Fruit fly (Drosophila melanogaster) whole organism, embryonic: Measurements from ENCODE around the gene Wdr59.

Source experiments
- BtbVII ChIP-seq: fragments of 200-800 bp; sonication (Bioruptor generic); optimal IDR thresholded peaks from 3 replicates; lab custom pipeline; 2017; ENCODE audit warnings: missing biosample characterization, mild to moderate bottlenecking, missing genetic modification characterization
- CG11695 ChIP-seq: fragments of 200-800 bp; sonication (Bioruptor generic); IDR thresholded peaks from 3 replicates; pipeline ENCODE4 v1.3.6; 2022; ENCODE audit warnings: missing biosample characterization, missing genetic modification characterization
- CG12155 ChIP-seq: fragments of 200-800 bp; sonication (Bioruptor generic); optimal IDR thresholded peaks from 3 replicates; lab custom pipeline; 2016; ENCODE audit warnings: missing biosample characterization, missing genetic modification characterization
- CG12769 ChIP-seq: fragments of 200-800 bp; sonication (Bioruptor generic); optimal IDR thresholded peaks from 2 replicates; lab custom pipeline; 2019; ENCODE audit warnings: missing biosample characterization, mild to moderate bottlenecking, missing genetic modification characterization, moderate library complexity
- CG12942 ChIP-seq: fragments of 200-800 bp; sonication (Bioruptor generic); optimal IDR thresholded peaks from 3 replicates; lab custom pipeline; 2016; ENCODE audit warnings: missing biosample characterization, missing genetic modification characterization
- CG13424 ChIP-seq: fragments of 200-800 bp; sonication (Bioruptor generic); optimal IDR thresholded peaks from 2 replicates; lab custom pipeline; 2019; ENCODE audit warnings: missing biosample characterization, mild to moderate bottlenecking, missing genetic modification characterization, moderate library complexity
- CG14050 ChIP-seq: fragments of 200-800 bp; sonication (Bioruptor generic); IDR thresholded peaks from 3 replicates; pipeline ENCODE4 v1.3.6; 2022; ENCODE audit warnings: missing biosample characterization, missing genetic modification characterization
- CG16813 ChIP-seq: fragments of 200-800 bp; sonication (Bioruptor generic); IDR thresholded peaks from 3 replicates; pipeline ENCODE4 v1.3.6; 2022; ENCODE audit warnings: missing biosample characterization, missing genetic modification characterization; ENCODE audit not compliant: partially characterized antibody
- CG16815 ChIP-seq: fragments of 200-800 bp; sonication (Bioruptor generic); optimal IDR thresholded peaks from 3 replicates; lab custom pipeline; 2017; ENCODE audit warnings: missing biosample characterization, mild to moderate bottlenecking, missing genetic modification characterization
- CG16863 ChIP-seq: fragments of 200-800 bp; sonication (Bioruptor generic); optimal IDR thresholded peaks from 3 replicates; lab custom pipeline; 2016; ENCODE audit warnings: missing biosample characterization, missing genetic modification characterization
- CG1792 ChIP-seq: fragments of 200-800 bp; sonication (Bioruptor generic); optimal IDR thresholded peaks from 2 replicates; lab custom pipeline; 2016; ENCODE audit warnings: missing biosample characterization, missing genetic modification characterization
- CG18599 ChIP-seq: fragments of 200-800 bp; sonication (Bioruptor generic); optimal IDR thresholded peaks from 3 replicates; lab custom pipeline; 2017; ENCODE audit warnings: missing biosample characterization, missing genetic modification characterization, mild to moderate bottlenecking, moderate library complexity, missing genetic modification reagents
- CG18764 ChIP-seq: fragments of 200-800 bp; sonication (Bioruptor generic); optimal IDR thresholded peaks from 3 replicates; lab custom pipeline; 2016; ENCODE audit warnings: missing biosample characterization, missing genetic modification characterization
- CG2116 ChIP-seq: fragments of 200-800 bp; sonication (Bioruptor generic); optimal IDR thresholded peaks from 3 replicates; lab custom pipeline; 2018; ENCODE audit warnings: missing biosample characterization, mild to moderate bottlenecking, missing genetic modification characterization
- CG2129 ChIP-seq: fragments of 200-800 bp; sonication (Bioruptor generic); IDR thresholded peaks from 2 replicates; pipeline ENCODE4 v1.3.6; 2022; ENCODE audit warnings: missing biosample characterization, missing genetic modification characterization; ENCODE audit not compliant: partially characterized antibody
- CG2678 ChIP-seq: fragments of 200-800 bp; sonication (Bioruptor generic); optimal IDR thresholded peaks from 3 replicates; lab custom pipeline; 2019; ENCODE audit warnings: missing biosample characterization, mild to moderate bottlenecking, missing genetic modification characterization, moderate library complexity
- CG34422 ChIP-seq: fragments of 200-800 bp; sonication (Bioruptor generic); IDR thresholded peaks from 3 replicates; pipeline ENCODE4 v1.3.6; 2022; ENCODE audit warnings: missing biosample characterization, missing genetic modification characterization
- CG5953 ChIP-seq: fragments of 200-800 bp; sonication (Bioruptor generic); IDR thresholded peaks from 2 replicates; pipeline ENCODE4 v1.3.6; 2022; ENCODE audit warnings: missing biosample characterization, missing genetic modification characterization
- CG7839 ChIP-seq: fragments of 200-800 bp; sonication (Bioruptor generic); optimal IDR thresholded peaks from 3 replicates; lab custom pipeline; 2018; ENCODE audit warnings: missing biosample characterization, mild to moderate bottlenecking, missing genetic modification characterization, moderate library complexity
- CG8089 ChIP-seq: fragments of 200-800 bp; sonication (Bioruptor generic); optimal IDR thresholded peaks from 3 replicates; lab custom pipeline; 2016; ENCODE audit warnings: missing biosample characterization, missing genetic modification characterization
- D ChIP-seq, 2 experiments: fragments of 200-800 bp in 1 of 2; fragments of >200 bp in 1 of 2; sonication (Bioruptor generic) in 1 of 2; optimal IDR thresholded peaks; 2 replicates in 1 of 2; 3 replicates in 1 of 2; lab custom pipeline; 2017; ENCODE audit warnings: mild to moderate bottlenecking in 1 of 2, missing biosample characterization in 1 of 2, missing genetic modification characterization in 1 of 2, missing genetic modification reagents in 1 of 2
- Doc2 ChIP-seq: fragments of 200-800 bp; sonication (Bioruptor generic); IDR thresholded peaks from 2 replicates; pipeline ENCODE4 v1.3.6; 2022; ENCODE audit warnings: missing biosample characterization, missing genetic modification characterization
- Elba2 ChIP-seq: fragments of 200-800 bp; sonication (Bioruptor generic); optimal IDR thresholded peaks from 3 replicates; lab custom pipeline; 2016; ENCODE audit warnings: missing biosample characterization, missing genetic modification characterization
- Hmx ChIP-seq: fragments of 200-800 bp; sonication (Bioruptor generic); optimal IDR thresholded peaks from 2 replicates; lab custom pipeline; 2016; ENCODE audit warnings: missing biosample characterization, missing genetic modification characterization
- Hr51 ChIP-seq, 2 experiments: fragments of 200-800 bp; sonication (Bioruptor generic); optimal IDR thresholded peaks; 2 replicates in 1 of 2; 3 replicates in 1 of 2; lab custom pipeline; 2016 to 2018; ENCODE audit warnings: missing biosample characterization in 2 of 2, missing genetic modification characterization in 2 of 2, mild to moderate bottlenecking in 1 of 2, moderate library complexity in 1 of 2
- NK7.1 ChIP-seq: fragments of 200-800 bp; sonication (Bioruptor generic); optimal IDR thresholded peaks from 3 replicates; lab custom pipeline; 2016; ENCODE audit warnings: missing biosample characterization, missing genetic modification characterization
- Ptx1 ChIP-seq: fragments of 200-800 bp; sonication (Bioruptor generic); IDR thresholded peaks from 2 replicates; pipeline ENCODE4 v1.3.6; 2022; ENCODE audit warnings: missing biosample characterization, missing genetic modification characterization
- Side ChIP-seq: fragments of 200-800 bp; sonication (Bioruptor generic); optimal IDR thresholded peaks from 2 replicates; lab custom pipeline; 2016; ENCODE audit warnings: missing biosample characterization, missing genetic modification characterization
- Usf ChIP-seq: fragments of 200-800 bp; sonication (Bioruptor generic); optimal IDR thresholded peaks from 2 replicates; lab custom pipeline; 2017; ENCODE audit warnings: missing genotype, missing biosample characterization, missing genetic modification characterization
- ac ChIP-seq: fragments of 200-800 bp; sonication (Bioruptor generic); optimal IDR thresholded peaks from 3 replicates; lab custom pipeline; 2017; ENCODE audit warnings: missing biosample characterization, mild to moderate bottlenecking, missing genetic modification characterization
- amos ChIP-seq: fragments of 200-800 bp; sonication (Bioruptor generic); IDR thresholded peaks from 2 replicates; pipeline ENCODE4 v1.3.6; 2022; ENCODE audit warnings: missing biosample characterization, missing genetic modification characterization; ENCODE audit not compliant: partially characterized antibody
- aop ChIP-seq: fragments of 200-800 bp; sonication (Bioruptor generic); IDR thresholded peaks from 2 replicates; pipeline ENCODE4 v1.3.6; 2022; ENCODE audit warnings: missing biosample characterization, missing genetic modification characterization
- ase ChIP-seq: fragments of 200-800 bp; sonication (Bioruptor generic); IDR thresholded peaks from 3 replicates; pipeline ENCODE4 v1.3.6; 2022; ENCODE audit warnings: missing biosample characterization, missing genetic modification characterization
- bbx ChIP-seq: fragments of 200-800 bp; sonication (Bioruptor generic); IDR thresholded peaks from 2 replicates; pipeline ENCODE4 v1.3.6; 2022; ENCODE audit warnings: missing biosample characterization, missing genetic modification characterization; ENCODE audit not compliant: partially characterized antibody
- cwo ChIP-seq: fragments of 200-800 bp; sonication (Bioruptor generic); optimal IDR thresholded peaks from 3 replicates; lab custom pipeline; 2017; ENCODE audit warnings: missing biosample characterization, missing genetic modification characterization, mild to moderate bottlenecking, moderate library complexity, missing genetic modification reagents
- danr ChIP-seq: fragments of 200-800 bp; sonication (Bioruptor generic); IDR thresholded peaks from 2 replicates; pipeline ENCODE4 v1.3.6; 2022; ENCODE audit warnings: missing biosample characterization, missing genetic modification characterization
- eyg ChIP-seq: fragments of 200-800 bp; sonication (Bioruptor generic); optimal IDR thresholded peaks from 3 replicates; lab custom pipeline; 2016; ENCODE audit warnings: missing biosample characterization, missing genetic modification characterization
- fd64A ChIP-seq: fragments of 200-800 bp; sonication (Bioruptor generic); optimal IDR thresholded peaks from 3 replicates; lab custom pipeline; 2018; ENCODE audit warnings: missing biosample characterization, mild to moderate bottlenecking, missing genetic modification characterization
- gsb-n ChIP-seq: fragments of 200-800 bp; sonication (Bioruptor generic); optimal IDR thresholded peaks from 3 replicates; lab custom pipeline; 2018; ENCODE audit warnings: missing biosample characterization, mild to moderate bottlenecking, missing genetic modification characterization
- ken ChIP-seq: fragments of 200-800 bp; sonication (Bioruptor generic); IDR thresholded peaks from 3 replicates; pipeline ENCODE4 v1.3.6; 2022; ENCODE audit warnings: missing biosample characterization, missing genetic modification characterization
- mam ChIP-seq: fragments of 200-800 bp; sonication (Bioruptor generic); optimal IDR thresholded peaks from 3 replicates; lab custom pipeline; 2016; ENCODE audit warnings: missing biosample characterization, missing genetic modification characterization
- mld ChIP-seq: fragments of 200-800 bp; sonication (Bioruptor generic); IDR thresholded peaks from 3 replicates; pipeline ENCODE4 v1.3.6; 2022; ENCODE audit warnings: missing biosample characterization, missing genetic modification characterization; ENCODE audit not compliant: partially characterized antibody
- onecut ChIP-seq: fragments of 200-800 bp; sonication (Bioruptor generic); IDR thresholded peaks from 2 replicates; pipeline ENCODE4 v1.3.6; 2022; ENCODE audit warnings: missing biosample characterization, missing genetic modification characterization
- pan ChIP-seq, 4 experiments: fragments of >200 bp in 3 of 4; fragments of 200-800 bp in 1 of 4; sonication (Bioruptor generic) in 1 of 4; optimal IDR thresholded peaks in 3 of 4; IDR thresholded peaks in 1 of 4; 2 replicates each; pipeline versions ENCODE4 v1.3.6 to Lab custom; 2017 to 2022; ENCODE audit warnings: missing biosample characterization in 2 of 4, missing genetic modification characterization in 2 of 4, mixed read lengths in 1 of 4
- peb ChIP-seq: fragments of 200-800 bp; sonication (Bioruptor generic); IDR thresholded peaks from 2 replicates; pipeline ENCODE4 v1.3.6; 2022; ENCODE audit warnings: missing biosample characterization, missing genetic modification characterization
- scrt ChIP-seq: fragments of 200-800 bp; sonication (Bioruptor generic); optimal IDR thresholded peaks from 2 replicates; lab custom pipeline; 2018; ENCODE audit warnings: missing biosample characterization, mild to moderate bottlenecking, missing genetic modification characterization, moderate library complexity
- sr ChIP-seq: fragments of 200-800 bp; sonication (Bioruptor generic); IDR thresholded peaks from 3 replicates; pipeline ENCODE4 v1.3.6; 2022; ENCODE audit warnings: missing biosample characterization, missing genetic modification characterization
- tna ChIP-seq: fragments of 200-800 bp; sonication (Bioruptor generic); IDR thresholded peaks from 2 replicates; pipeline ENCODE4 v1.3.6; 2022; ENCODE audit warnings: missing biosample characterization, missing genetic modification characterization; ENCODE audit not compliant: partially characterized antibody
- wdn ChIP-seq: fragments of 200-800 bp; sonication (Bioruptor generic); IDR thresholded peaks from 2 replicates; pipeline ENCODE4 v1.3.6; 2022; ENCODE audit warnings: missing biosample characterization, missing genetic modification characterization

The Wdr59 gene

DNA sequence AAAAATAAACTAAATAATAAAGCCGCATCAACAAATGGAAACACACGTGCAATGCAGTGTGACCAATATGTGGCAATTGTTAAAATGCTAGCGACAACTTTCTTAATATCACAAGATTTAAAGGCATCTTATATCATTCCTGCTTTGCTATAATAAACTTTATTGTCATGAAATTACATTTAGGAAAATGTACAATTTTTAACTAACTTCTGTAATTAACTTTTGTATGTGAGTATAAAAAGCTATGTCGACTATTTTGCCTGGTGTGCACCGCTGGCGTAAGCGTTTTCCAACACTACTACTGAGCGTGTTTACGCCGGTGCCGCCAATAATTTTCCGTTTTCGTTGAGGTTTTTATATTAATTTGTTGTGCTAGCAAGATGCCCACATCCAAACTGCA, 32.3 kb downstream of the Wdr59 start, which contains the start of the genes Csl4 and Nup160 (continued):
- no peak for TF ChIP-seq CG7839 (tag; lab: Kevin White, UChicago)
- peak; percentile 73 for TF ChIP-seq CG18764
- peak; percentile 46 for TF ChIP-seq Hmx (GFP tag; lab: Kevin White, UChicago)
- TF ChIP-seq amos (GFP tag; lab: Robert Waterston, UW), result no peak
- TF ChIP-seq tna (GFP tag; lab: Robert Waterston, UW), result no peak
- peak; percentile 76 for TF ChIP-seq CG18599 (GFP tag; lab: Kevin White, UChicago)
- peak; percentile 76 for TF ChIP-seq CG16863
- peak in 1 of 2 experiments; percentile 85 for TF ChIP-seq Hr51 (GFP tag; optimal IDR thresholded peaks at IDR 0.05; lab: Kevin White, UChicago)
- no peak; the same call in 1 of the 2 replicates for TF ChIP-seq peb
- TF ChIP-seq scrt (GFP tag; lab: Kevin White, UChicago), result no peak
- TF ChIP-seq CG13424 (tag; lab: Kevin White, UChicago), result peak; percentile 77
- no peak for TF ChIP-seq gsb-n (tag; lab: Kevin White, UChicago)
- TF ChIP-seq CG8089, result peak; percentile 69
- TF ChIP-seq wdn, result peak; percentile 56; the same call in 1 of the 2 replicates
- TF ChIP-seq CG12769 (tag; lab: Kevin White, UChicago), result no peak
- TF ChIP-seq CG11695 (GFP tag; lab: Robert Waterston, UW), result peak; percentile 68
- TF ChIP-seq bbx (GFP tag; lab: Robert Waterston, UW), result no peak; the same call in 1 of the 2 replicates
- TF ChIP-seq Usf (GFP tag; lab: Kevin White, UChicago), result no peak
- no peak for TF ChIP-seq ac (GFP tag; lab: Kevin White, UChicago)
- 0 out of 2 replicates have a peak, but pooled peaks have one; percentile 15 for TF ChIP-seq CG5953
- peak; percentile 69 for TF ChIP-seq CG12942 (GFP tag; lab: Kevin White, UChicago)
- no peak for TF ChIP-seq onecut (GFP tag; lab: Robert Waterston, UW)
- no peak for TF ChIP-seq CG16813 (GFP tag; lab: Robert Waterston, UW)
- TF ChIP-seq CG34422 (GFP tag; lab: Robert Waterston, UW), result peak; percentile 90
- no peak for TF ChIP-seq mld (GFP tag; lab: Robert Waterston, UW)
- TF ChIP-seq pan (optimal IDR thresholded peaks at IDR 0.05; lab: Kevin White, UChicago), result no peak
- TF ChIP-seq pan (GFP tag; optimal IDR thresholded peaks at IDR 0.05 in 1 of 2, IDR thresholded peaks at IDR 0.05 in 1 of 2), result peak in 1 of 2 experiments; percentile 81
- TF ChIP-seq cwo (GFP tag; lab: Kevin White, UChicago), result peak; percentile 41
- TF ChIP-seq danr (GFP tag; lab: Robert Waterston, UW), result no peak
- TF ChIP-seq mam, result peak; percentile 91
- peak; percentile 75 for TF ChIP-seq CG12155
- peak; percentile 55 for TF ChIP-seq Elba2 (GFP tag; lab: Kevin White, UChicago)
- no peak for TF ChIP-seq fd64A (GFP tag; lab: Kevin White, UChicago)
- no peak for TF ChIP-seq CG2678 (tag; lab: Kevin White, UChicago)
- TF ChIP-seq CG1792 (GFP tag; lab: Kevin White, UChicago), result peak; percentile 77
- TF ChIP-seq CG14050, result peak; percentile 52; the same call in 2 of the 3 replicates
- TF ChIP-seq Ptx1 (GFP tag; lab: Robert Waterston, UW), result peak; percentile 74
- TF ChIP-seq D (optimal IDR thresholded peaks at IDR 0.05; lab: Kevin White, UChicago), result no peak
- no peak for TF ChIP-seq D (GFP tag; optimal IDR thresholded peaks at IDR 0.05; lab: Kevin White, UChicago)
- no peak for TF ChIP-seq BtbVII
- TF ChIP-seq sr, result no peak
- no peak for TF ChIP-seq Doc2 (GFP tag; lab: Robert Waterston, UW)
- no peak for TF ChIP-seq CG16815 (GFP tag; lab: Kevin White, UChicago)
- peak; percentile 74 for TF ChIP-seq CG2116
- peak; percentile 79 for TF ChIP-seq eyg (GFP tag; lab: Kevin White, UChicago)
- TF ChIP-seq ase (GFP tag; lab: Robert Waterston, UW), result peak; percentile 66; the same call in 2 of the 3 replicates
- TF ChIP-seq NK7.1 (GFP tag; lab: Kevin White, UChicago), result peak; percentile 61
- no peak for TF ChIP-seq aop (GFP tag; lab: Robert Waterston, UW)
- no peak for TF ChIP-seq CG2129 (GFP tag; lab: Robert Waterston, UW)
- peak; percentile 85 for TF ChIP-seq ken (GFP tag; lab: Robert Waterston, UW)
- TF ChIP-seq Side (GFP tag; lab: Kevin White, UChicago), result peak; percentile 89
